Fruit fly (Drosophila melanogaster) whole organism, embryonic: ENCODE data around the gene CG3457.
A peak's percentile ranks its signal among the peaks of the same experiment; 100 is the strongest.

Experiments
- BEAF-32 ChIP-seq: fragments of 200-800 bp; sonication (Bioruptor generic); optimal IDR thresholded peaks from 3 replicates; lab custom pipeline; 2017; ENCODE audit warnings: missing biosample characterization, missing genetic modification characterization, mild to moderate bottlenecking, moderate library complexity, missing genetic modification reagents
- CG10431 ChIP-seq: fragments of 200-800 bp; sonication (Bioruptor generic); optimal IDR thresholded peaks from 3 replicates; lab custom pipeline; 2018; ENCODE audit warnings: missing biosample characterization, mild to moderate bottlenecking, missing genetic modification characterization
- CG10543 ChIP-seq: fragments of 200-800 bp; sonication (Bioruptor generic); optimal IDR thresholded peaks from 3 replicates; lab custom pipeline; 2017; ENCODE audit warnings: missing biosample characterization, mild to moderate bottlenecking, missing genetic modification characterization, moderate library complexity
- CG12744 ChIP-seq: fragments of 200-800 bp; sonication (Bioruptor generic); optimal IDR thresholded peaks from 2 replicates; lab custom pipeline; 2016; ENCODE audit warnings: missing biosample characterization, missing genetic modification characterization
- CG12769 ChIP-seq: fragments of 200-800 bp; sonication (Bioruptor generic); optimal IDR thresholded peaks from 2 replicates; lab custom pipeline; 2019; ENCODE audit warnings: missing biosample characterization, mild to moderate bottlenecking, missing genetic modification characterization, moderate library complexity
- CG14014 ChIP-seq: fragments of 200-800 bp; sonication (Bioruptor generic); IDR thresholded peaks from 2 replicates; pipeline ENCODE4 v1.3.6; 2022; ENCODE audit warnings: missing biosample characterization, missing genetic modification characterization
- CG15514 ChIP-seq: fragments of 200-800 bp; sonication (Bioruptor generic); optimal IDR thresholded peaks from 3 replicates; lab custom pipeline; 2017; ENCODE audit warnings: missing biosample characterization, missing genetic modification characterization, mild to moderate bottlenecking, moderate library complexity, missing genetic modification reagents
- CG1603 ChIP-seq: fragments of 200-800 bp; sonication (Bioruptor generic); optimal IDR thresholded peaks from 2 replicates; lab custom pipeline; 2019; ENCODE audit warnings: missing biosample characterization, mild to moderate bottlenecking, missing genetic modification characterization, moderate library complexity
- CG17186 ChIP-seq: fragments of 200-800 bp; sonication (Bioruptor generic); optimal IDR thresholded peaks from 3 replicates; lab custom pipeline; 2017; ENCODE audit warnings: missing biosample characterization, missing genetic modification reagents, missing genetic modification characterization
- CG17328 ChIP-seq: fragments of 200-800 bp; sonication (Bioruptor generic); IDR thresholded peaks from 2 replicates; pipeline ENCODE4 v1.3.6; 2022; ENCODE audit warnings: missing biosample characterization, missing genetic modification characterization
- CG17385 ChIP-seq: fragments of 200-800 bp; sonication (Bioruptor generic); optimal IDR thresholded peaks from 3 replicates; lab custom pipeline; 2018; ENCODE audit warnings: missing biosample characterization, mild to moderate bottlenecking, missing genetic modification characterization
- CG18011 ChIP-seq: fragments of 200-800 bp; sonication (Bioruptor generic); optimal IDR thresholded peaks from 2 replicates; lab custom pipeline; 2017; ENCODE audit warnings: missing biosample characterization, missing genetic modification characterization, mild to moderate bottlenecking, moderate library complexity, missing genotype
- CG18476 ChIP-seq: fragments of 200-800 bp; sonication (Bioruptor generic); optimal IDR thresholded peaks from 2 replicates; lab custom pipeline; 2016; ENCODE audit warnings: missing biosample characterization, mild to moderate bottlenecking, missing genetic modification characterization
- CG2678 ChIP-seq: fragments of 200-800 bp; sonication (Bioruptor generic); optimal IDR thresholded peaks from 3 replicates; lab custom pipeline; 2019; ENCODE audit warnings: missing biosample characterization, mild to moderate bottlenecking, missing genetic modification characterization, moderate library complexity
- CG4854 ChIP-seq: fragments of 200-800 bp; sonication (Bioruptor generic); optimal IDR thresholded peaks from 2 replicates; lab custom pipeline; 2016; ENCODE audit warnings: missing biosample characterization, missing genetic modification characterization, inconsistent platforms
- CG7372 ChIP-seq: fragments of 200-800 bp; sonication (Bioruptor generic); IDR thresholded peaks from 2 replicates; pipeline ENCODE4 v1.3.6; 2022; ENCODE audit warnings: missing biosample characterization, missing genetic modification characterization
- Doc2 ChIP-seq: fragments of 200-800 bp; sonication (Bioruptor generic); IDR thresholded peaks from 2 replicates; pipeline ENCODE4 v1.3.6; 2022; ENCODE audit warnings: missing biosample characterization, missing genetic modification characterization
- Dp ChIP-seq: fragments of 200-800 bp; sonication (Bioruptor generic); optimal IDR thresholded peaks from 2 replicates; lab custom pipeline; 2018; ENCODE audit warnings: missing biosample characterization, mild to moderate bottlenecking, missing genetic modification characterization, moderate library complexity
- Dref ChIP-seq: fragments of 200-800 bp; sonication (Bioruptor generic); IDR thresholded peaks from 2 replicates; pipeline ENCODE4 v1.3.6; 2022; ENCODE audit warnings: missing biosample characterization, missing genetic modification characterization
- E2f1 ChIP-seq: fragments of 200-800 bp; sonication (Bioruptor generic); IDR thresholded peaks from 2 replicates; pipeline ENCODE4 v1.3.6; 2022; ENCODE audit warnings: missing biosample characterization, missing genetic modification characterization
- E2f2 ChIP-seq: fragments of 200-800 bp; sonication (Bioruptor generic); IDR thresholded peaks from 2 replicates; pipeline ENCODE4 v1.3.6; 2022; ENCODE audit warnings: missing biosample characterization, missing genetic modification characterization
- Fer3 ChIP-seq: fragments of 200-800 bp; sonication (Bioruptor generic); optimal IDR thresholded peaks from 2 replicates; lab custom pipeline; 2018; ENCODE audit warnings: missing biosample characterization, mild to moderate bottlenecking, missing genetic modification characterization, moderate library complexity
- Hr39 ChIP-seq: fragments of >200 bp; optimal IDR thresholded peaks from 2 replicates; lab custom pipeline; 2017
- MBD-R2 ChIP-seq: fragments of 200-800 bp; sonication (Bioruptor generic); IDR thresholded peaks from 2 replicates; pipeline ENCODE4 v1.3.6; 2022; ENCODE audit warnings: missing biosample characterization, missing genetic modification characterization
- Med ChIP-seq: fragments of 200-800 bp; sonication (Bioruptor generic); peaks from one replicate; lab custom pipeline; 2016; ENCODE audit warnings: missing biosample characterization, missing genetic modification characterization, mild to moderate bottlenecking, inconsistent platforms, moderate library complexity
- Myb ChIP-seq: fragments of 200-800 bp; sonication (Bioruptor generic); optimal IDR thresholded peaks from 2 replicates; lab custom pipeline; 2016; ENCODE audit warnings: missing biosample characterization, missing genetic modification characterization
- Oaz ChIP-seq: fragments of 200-800 bp; sonication (Bioruptor generic); IDR thresholded peaks from 2 replicates; pipeline ENCODE4 v1.3.6; 2022; ENCODE audit warnings: missing biosample characterization, missing genetic modification characterization
- Pdp1 ChIP-seq, 2 experiments: fragments of 200-800 bp; sonication (Bioruptor generic); optimal IDR thresholded peaks; 3 replicates each; lab custom pipeline; 2016; ENCODE audit warnings: missing biosample characterization in 2 of 2, missing genetic modification characterization in 2 of 2, mild to moderate bottlenecking in 1 of 2, moderate library complexity in 1 of 2
- Sin3A ChIP-seq: fragments of >200 bp; optimal IDR thresholded peaks from 2 replicates; lab custom pipeline; 2018
- Sry-δ ChIP-seq: fragments of 200-800 bp; sonication (Bioruptor generic); optimal IDR thresholded peaks from 2 replicates; lab custom pipeline; 2016; ENCODE audit warnings: missing biosample characterization, missing genetic modification characterization
- Vsx1 ChIP-seq: fragments of 200-800 bp; sonication (Bioruptor generic); optimal IDR thresholded peaks from 2 replicates; lab custom pipeline; 2017; ENCODE audit warnings: missing biosample characterization, mild to moderate bottlenecking, missing genetic modification characterization, missing genetic modification reagents
- ac ChIP-seq: fragments of 200-800 bp; sonication (Bioruptor generic); optimal IDR thresholded peaks from 3 replicates; lab custom pipeline; 2017; ENCODE audit warnings: missing biosample characterization, mild to moderate bottlenecking, missing genetic modification characterization
- chinmo ChIP-seq: fragments of 200-800 bp; sonication (Bioruptor generic); IDR thresholded peaks from 4 replicates; pipeline ENCODE4 v1.3.6; 2022; ENCODE audit warnings: missing biosample characterization, missing genetic modification characterization; ENCODE audit not compliant: partially characterized antibody
- crol ChIP-seq: fragments of 200-800 bp; sonication (Bioruptor generic); IDR thresholded peaks from 2 replicates; pipeline ENCODE4 v1.3.6; 2022; ENCODE audit warnings: missing biosample characterization, missing genetic modification characterization
- cwo ChIP-seq: fragments of 200-800 bp; sonication (Bioruptor generic); optimal IDR thresholded peaks from 3 replicates; lab custom pipeline; 2017; ENCODE audit warnings: missing biosample characterization, missing genetic modification characterization, mild to moderate bottlenecking, moderate library complexity, missing genetic modification reagents
- esg ChIP-seq: fragments of 200-800 bp; sonication (Bioruptor generic); conservative IDR thresholded peaks from 2 replicates; pipeline ENCODE4 v1.3.6; 2022; ENCODE audit warnings: missing biosample characterization, missing genetic modification characterization
- fd3F ChIP-seq: fragments of 200-800 bp; sonication (Bioruptor generic); optimal IDR thresholded peaks from 2 replicates; lab custom pipeline; 2018; ENCODE audit warnings: missing biosample characterization, mild to moderate bottlenecking, missing genetic modification characterization, moderate library complexity
- hkb ChIP-seq, 2 experiments: fragments of 200-800 bp in 1 of 2; fragments of >200 bp in 1 of 2; sonication (Bioruptor generic) in 1 of 2; IDR thresholded peaks in 1 of 2; optimal IDR thresholded peaks in 1 of 2; 2 replicates each; pipeline versions ENCODE4 v1.3.6 to Lab custom; 2017 to 2022; ENCODE audit warnings: missing biosample characterization in 1 of 2, missing genetic modification characterization in 1 of 2
- pfk ChIP-seq: fragments of 200-800 bp; sonication (Bioruptor generic); optimal IDR thresholded peaks from 2 replicates; lab custom pipeline; 2018; ENCODE audit warnings: missing biosample characterization, mild to moderate bottlenecking, missing genetic modification characterization, moderate library complexity
- pita ChIP-seq: fragments of 200-800 bp; sonication (Bioruptor generic); optimal IDR thresholded peaks from 2 replicates; lab custom pipeline; 2017; ENCODE audit warnings: missing biosample characterization, mild to moderate bottlenecking, missing genetic modification characterization
- pum ChIP-seq: fragments of 200-800 bp; sonication (Bioruptor generic); optimal IDR thresholded peaks from 2 replicates; lab custom pipeline; 2016; ENCODE audit warnings: missing biosample characterization, missing genetic modification characterization
- pzg ChIP-seq: fragments of 200-800 bp; sonication (Bioruptor generic); optimal IDR thresholded peaks from 3 replicates; lab custom pipeline; 2018; ENCODE audit warnings: missing biosample characterization, mild to moderate bottlenecking, missing genetic modification characterization, moderate library complexity
- sd ChIP-seq: fragments of 200-800 bp; sonication (Bioruptor generic); optimal IDR thresholded peaks from 3 replicates; lab custom pipeline; 2018; ENCODE audit warnings: missing biosample characterization, mild to moderate bottlenecking, missing genetic modification characterization, moderate library complexity
- sens ChIP-seq: fragments of 200-800 bp; sonication (Bioruptor generic); peaks from one replicate; lab custom pipeline; 2016; ENCODE audit warnings: missing biosample characterization, missing genetic modification characterization
- so ChIP-seq: fragments of 200-800 bp; sonication (Bioruptor generic); IDR thresholded peaks from 3 replicates; pipeline ENCODE4 v1.3.6; 2022; ENCODE audit warnings: missing biosample characterization, missing genetic modification characterization
- sr ChIP-seq: fragments of 200-800 bp; sonication (Bioruptor generic); IDR thresholded peaks from 3 replicates; pipeline ENCODE4 v1.3.6; 2022; ENCODE audit warnings: missing biosample characterization, missing genetic modification characterization
- trem ChIP-seq: fragments of 200-800 bp; optimal IDR thresholded peaks from 3 replicates; lab custom pipeline; 2019; ENCODE audit warnings: missing biosample characterization, mild to moderate bottlenecking, missing genetic modification characterization, moderate library complexity
- z ChIP-seq: fragments of 200-800 bp; sonication (Bioruptor generic); IDR thresholded peaks from 3 replicates; pipeline ENCODE4 v1.3.6; 2022; ENCODE audit warnings: missing biosample characterization, missing genetic modification characterization

CG3457 gene

dm6 chrX:2166129-2166528 is 21.5 kb upstream of the CG3457 start (continued):
- peak; percentile 28 for TF ChIP-seq CG17186 (GFP tag; lab: Kevin White, UChicago)
- no peak for TF ChIP-seq Vsx1 (GFP tag; lab: Kevin White, UChicago)
- no peak for TF ChIP-seq CG14014 (GFP tag; lab: Robert Waterston, UW)
- TF ChIP-seq CG10431: no peak
- no peak for TF ChIP-seq CG7372
- no peak for TF ChIP-seq CG12744
- peak; percentile 51 for TF ChIP-seq esg
- no peak for TF ChIP-seq pum (GFP tag; lab: Kevin White, UChicago)
- no peak for TF ChIP-seq CG18476 (GFP tag; lab: Kevin White, UChicago)
- peak; percentile 82 for TF ChIP-seq CG17328 (GFP tag; lab: Robert Waterston, UW)

dm6 chrX:2168485-2169199 is 19.0 kb upstream of the CG3457 start:
- 0 out of 2 replicates have a peak, but pooled peaks have one; percentile 10 for TF ChIP-seq crol
- no peak for TF ChIP-seq pita (GFP tag; lab: Kevin White, UChicago)
- TF ChIP-seq chinmo (GFP tag; lab: Robert Waterston, UW): 0 out of 4 replicates have a peak, but pooled peaks have one; percentile 57
- peak; percentile 85 for TF ChIP-seq Hr39
- TF ChIP-seq CG12769 (tag; lab: Kevin White, UChicago): peak; percentile 57
- TF ChIP-seq Oaz (GFP tag; lab: Robert Waterston, UW): no peak
- TF ChIP-seq so: no peak
- TF ChIP-seq CG17385 (GFP tag; lab: Kevin White, UChicago): no peak
- TF ChIP-seq z (GFP tag; lab: Robert Waterston, UW): no peak
- no peak for TF ChIP-seq Fer3 (tag; lab: Kevin White, UChicago)
- TF ChIP-seq fd3F (GFP tag; lab: Kevin White, UChicago): no peak
- TF ChIP-seq sr (GFP tag; lab: Robert Waterston, UW): peak; percentile 46; the same call in 1 of the 3 replicates
- peak; percentile 44 for TF ChIP-seq cwo (GFP tag; lab: Kevin White, UChicago)
- peak; percentile 79 for TF ChIP-seq sd (tag; lab: Kevin White, UChicago)
- TF ChIP-seq E2f1: no peak
- TF ChIP-seq CG18011: no peak
- peak in 1 of 2 experiments; percentile 53 for TF ChIP-seq Pdp1 (GFP tag; optimal IDR thresholded peaks at IDR 0.05; lab: Kevin White, UChicago)
- peak; percentile 12 for TF ChIP-seq CG10543 (GFP tag; lab: Kevin White, UChicago)

- TF ChIP-seq CG4854: peak; percentile 70
- TF ChIP-seq CG2678 (tag; lab: Kevin White, UChicago): no peak
- peak; percentile 12 for TF ChIP-seq CG15514 (GFP tag; lab: Kevin White, UChicago)
- peak; percentile 51 for TF ChIP-seq pzg (GFP tag; lab: Kevin White, UChicago)
- peak; percentile 24; the same call in 1 of the 2 replicates for TF ChIP-seq MBD-R2 (GFP tag; lab: Robert Waterston, UW)
- TF ChIP-seq Myb (GFP tag; lab: Kevin White, UChicago): peak; percentile 27
- TF ChIP-seq Dref (GFP tag; lab: Robert Waterston, UW): peak; percentile 35; the same call in 1 of the 2 replicates
- peak; percentile 19 for TF ChIP-seq Med (GFP tag; lab: Kevin White, UChicago)
- TF ChIP-seq E2f2 (GFP tag; lab: Robert Waterston, UW): peak; percentile 90
- TF ChIP-seq Doc2 (GFP tag; lab: Robert Waterston, UW): no peak
- TF ChIP-seq BEAF-32 (GFP tag; lab: Kevin White, UChicago): peak; percentile 30
- no peak for TF ChIP-seq CG17328 (GFP tag; lab: Robert Waterston, UW)
- TF ChIP-seq Dp (GFP tag; lab: Kevin White, UChicago): peak; percentile 82
- TF ChIP-seq trem (tag; lab: Kevin White, UChicago): peak; percentile 28
- TF ChIP-seq sens (GFP tag; lab: Kevin White, UChicago): peak; percentile 9
- peak; percentile 27 for TF ChIP-seq Sry-δ (GFP tag; lab: Kevin White, UChicago)
- TF ChIP-seq CG1603 (tag; lab: Kevin White, UChicago): peak; percentile 11
- no peak for TF ChIP-seq pfk (GFP tag; lab: Kevin White, UChicago)
- no peak for TF ChIP-seq Fer3 (tag; lab: Kevin White, UChicago)
- TF ChIP-seq Sin3A (lab: Kevin White, UChicago): peak; percentile 75
- no peak for TF ChIP-seq ac (GFP tag; lab: Kevin White, UChicago)
- peak; percentile 41 for TF ChIP-seq hkb (optimal IDR thresholded peaks at IDR 0.05; lab: Kevin White, UChicago)
- TF ChIP-seq hkb (GFP tag; IDR thresholded peaks at IDR 0.05; lab: Robert Waterston, UW): no peak
These were observed 17.2 kb upstream of the CG3457 start for dm6 chrX:2170424-2170823.
